Fruit fly (Drosophila melanogaster): ENCODE data around the gene PolA2.

PolA2 gene

dm6 chr3R:27194106-27194505 is 44.9 kb upstream of the PolA2 start, which contains the start of gene Ser (continued):
- TF ChIP-seq CG4404 (GFP tag; IDR thresholded peaks at IDR 0.05) (no peak), CG10431 (GFP tag; optimal IDR thresholded peaks at IDR 0.05) (peak; percentile 2), zfh1 (GFP tag; IDR thresholded peaks at IDR 0.05) (no peak), schlank (tag; optimal IDR thresholded peaks at IDR 0.05) (no peak), CG8765 (GFP tag; IDR thresholded peaks at IDR 0.05) (no peak), CG30431 (GFP tag; optimal IDR thresholded peaks at IDR 0.05) (no peak), CG1603 (tag; optimal IDR thresholded peaks at IDR 0.05) (no peak), toy (GFP tag; IDR thresholded peaks at IDR 0.05) (no peak), pros (GFP tag; optimal IDR thresholded peaks at IDR 0.05) (peak; percentile 72), CG4707 (GFP tag; optimal IDR thresholded peaks at IDR 0.05) (no peak)

dm6 chr3R:27196866-27197265 is 42.1 kb upstream of the PolA2 start:
- TF ChIP-seq exex (tag; optimal IDR thresholded peaks at IDR 0.05) (no peak), Awh (GFP tag; IDR thresholded peaks at IDR 0.05) (peak; percentile 52; the same call in 1 of the 2 replicates), crol (GFP tag; IDR thresholded peaks at IDR 0.05) (peak; percentile 63), ci (GFP tag; IDR thresholded peaks at IDR 0.05) (no peak), en (GFP tag; optimal IDR thresholded peaks at IDR 0.05) (no peak), CG6689 (GFP tag; IDR thresholded peaks at IDR 0.05) (no peak), Trl (optimal IDR thresholded peaks at IDR 0.05) (no peak), Trl (GFP tag; optimal IDR thresholded peaks at IDR 0.05) (no peak), sob (GFP tag; IDR thresholded peaks at IDR 0.05) (no peak), Tbp (GFP tag; optimal IDR thresholded peaks at IDR 0.05) (no peak), ham (GFP tag; IDR thresholded peaks at IDR 0.05) (no peak), CG18764 (GFP tag; optimal IDR thresholded peaks at IDR 0.05) (no peak), Hsf (GFP tag; optimal IDR thresholded peaks at IDR 0.05) (no peak), ssp (GFP tag; IDR thresholded peaks at IDR 0.05) (no peak), shn (GFP tag; optimal IDR thresholded peaks at IDR 0.05) (no peak), tll (GFP tag; optimal IDR thresholded peaks at IDR 0.05) (peak in 1 of 2 experiments; percentile 29), sens-2 (GFP tag; IDR thresholded peaks at IDR 0.05) (no peak), Asciz (GFP tag; optimal IDR thresholded peaks at IDR 0.05) (no peak), CG15696 (tag; optimal IDR thresholded peaks at IDR 0.05) (no peak), twi (tag; optimal IDR thresholded peaks at IDR 0.05) (no peak), ftz-f1 (GFP tag; optimal IDR thresholded peaks at IDR 0.05) (no peak), CG10431 (GFP tag; optimal IDR thresholded peaks at IDR 0.05) (no peak), pzg (GFP tag; optimal IDR thresholded peaks at IDR 0.05) (no peak), ewg (GFP tag; optimal IDR thresholded peaks at IDR 0.05) (peak; percentile 11), CG33557 (GFP tag; optimal IDR thresholded peaks at IDR 0.05) (no peak), CG3065 (GFP tag; optimal IDR thresholded peaks at IDR 0.05) (no peak), CG34224 (GFP tag; IDR thresholded peaks at IDR 0.05; ENCODE audit: partially characterized antibody) (no peak), CG11247 (GFP tag; IDR thresholded peaks at IDR 0.05) (no peak), jing (GFP tag; optimal IDR thresholded peaks at IDR 0.05) (no peak), CG31365 (tag; optimal IDR thresholded peaks at IDR 0.05) (no peak), tx (GFP tag; optimal IDR thresholded peaks at IDR 0.05) (no peak), B-H1 (GFP tag; IDR thresholded peaks at IDR 0.05) (no peak), CG14710 (tag; optimal IDR thresholded peaks at IDR 0.05) (no peak), ac (GFP tag; optimal IDR thresholded peaks at IDR 0.05) (no peak), nerfin-1 (tag; optimal IDR thresholded peaks at IDR 0.05) (no peak), CG12071 (GFP tag; optimal IDR thresholded peaks at IDR 0.05) (no peak), CG12219 (GFP tag; optimal IDR thresholded peaks at IDR 0.05) (no peak), hkb (optimal IDR thresholded peaks at IDR 0.05) (no peak), hkb (GFP tag; IDR thresholded peaks at IDR 0.05) (no peak), CG14050 (GFP tag; IDR thresholded peaks at IDR 0.05) (no peak), salm (tag; optimal IDR thresholded peaks at IDR 0.05) (no peak), Dref (GFP tag; IDR thresholded peaks at IDR 0.05) (no peak), CG9797 (GFP tag; optimal IDR thresholded peaks at IDR 0.05) (no peak)

All from whole organism, embryonic.